Worm (Caenorhabditis elegans) whole organism, L4/young adult: ENCODE results near the gene C06E2.9.

Experiments used
- W03F9.2 ChIP-seq: fragments of 150-350 bp; optimal IDR thresholded peaks from 2 replicates; lab custom pipeline; 2014; ENCODE audit warnings: missing biosample characterization, missing genetic modification characterization
- dao-5 ChIP-seq: sonication (generic microtip); optimal IDR thresholded peaks from 2 replicates; lab custom pipeline; 2016; ENCODE audit warnings: missing genotype, missing genetic modification characterization, moderate library complexity, missing compliant biosample characterization
- him-1 ChIP-seq: sonication (generic microtip); optimal IDR thresholded peaks from 2 replicates; lab custom pipeline; 2016; ENCODE audit warnings: missing genotype, missing genetic modification reagents, missing genetic modification characterization, missing compliant biosample characterization

DNA sequence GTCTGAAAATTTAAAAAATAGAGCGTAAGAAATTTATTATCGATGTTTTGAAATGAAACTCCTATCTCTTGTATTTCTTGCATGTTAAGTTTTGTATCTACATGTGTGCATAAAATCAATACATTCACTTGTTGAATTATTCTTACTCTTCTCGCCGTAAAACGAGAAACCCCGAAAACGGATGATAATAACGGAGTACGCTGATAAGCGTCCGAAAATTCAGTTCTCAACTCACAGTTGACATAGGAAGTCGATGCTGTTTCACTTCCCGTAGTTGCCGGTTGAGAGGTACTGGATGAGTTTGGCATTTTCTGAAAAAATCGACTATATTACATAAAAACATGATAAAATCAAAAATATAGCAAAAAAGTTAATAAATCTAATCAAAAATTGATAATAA lies 25.7 kb upstream of the C06E2.9 start, which contains the start of gene sec-15:
- TF ChIP-seq him-1 (tag; lab: Kevin White, UChicago): no peak
- TF ChIP-seq W03F9.2: no peak
- TF ChIP-seq dao-5 (tag; lab: Kevin White, UChicago): no peak
